Worm (Caenorhabditis elegans): Measurements from ENCODE around the gene wbp-2.

DNA sequence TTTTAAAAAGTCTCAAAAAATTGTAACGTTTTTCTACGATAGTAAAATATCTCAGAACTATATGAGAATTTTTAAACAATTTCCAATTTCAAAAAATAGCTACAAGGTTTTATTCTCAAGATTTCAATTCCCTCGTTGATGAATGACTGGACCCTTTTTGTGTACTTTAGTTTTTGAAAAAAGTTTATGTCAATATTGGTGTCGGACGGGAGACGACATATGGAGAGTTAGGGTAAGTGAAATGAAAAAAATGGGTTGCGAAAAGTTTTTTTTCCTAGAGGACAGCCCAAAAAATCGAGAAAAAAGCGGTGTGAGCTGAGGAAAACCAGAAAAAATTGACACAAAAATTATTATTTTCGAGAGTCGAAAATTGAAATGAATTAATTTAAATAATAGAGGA lies 48.7 kb upstream of the wbp-2 start:
- no peak for TF ChIP-seq ztf-28 (GFP tag; IDR thresholded peaks at IDR 0.05)
- no peak for TF ChIP-seq lsl-1 (GFP tag; optimal IDR thresholded peaks at IDR 0.05)
- no peak for TF ChIP-seq nhr-90 (tag; optimal IDR thresholded peaks at IDR 0.05)
- no peak for TF ChIP-seq cebp-2 (GFP tag; IDR thresholded peaks at IDR 0.05)

All from whole organism, young adult.